Worm (Caenorhabditis elegans): ENCODE measurements around the gene irld-48.

Gene irld-48

ce11 chrII:2922359-2922758 is 33.5 kb upstream of the irld-48 start:
- TF ChIP-seq hrde-1 (tag; optimal IDR thresholded peaks at IDR 0.05; ENCODE audit: borderline replicate concordance) (no peak), cebp-1 (GFP tag; IDR thresholded peaks at IDR 0.05) (no peak), cebp-1 (tag; optimal IDR thresholded peaks at IDR 0.05) (peak; percentile 24), madf-3 (GFP tag; IDR thresholded peaks at IDR 0.05) (0 out of 2 replicates have a peak, but pooled peaks have one; percentile 31), ztf-22 (GFP tag; optimal IDR thresholded peaks at IDR 0.05) (no peak), nhr-80 (tag; optimal IDR thresholded peaks at IDR 0.05) (peak; percentile 63), Y95B8A.8 (GFP tag; IDR thresholded peaks at IDR 0.05) (0 out of 2 replicates have a peak, but pooled peaks have one; percentile 15)

- TF ChIP-seq hsf-1 (GFP tag; IDR thresholded peaks at IDR 0.05) (0 out of 2 replicates have a peak, but pooled peaks have one; percentile 6), sea-2 (GFP tag; IDR thresholded peaks at IDR 0.05) (no peak), bed-1 (GFP tag; IDR thresholded peaks at IDR 0.05) (no peak), mcd-1 (GFP tag; IDR thresholded peaks at IDR 0.05) (0 out of 2 replicates have a peak, but pooled peaks have one; percentile 35), hmg-1.2 (GFP tag; IDR thresholded peaks at IDR 0.05) (peak; percentile 93), Y95B8A.8 (GFP tag; IDR thresholded peaks at IDR 0.05) (0 out of 2 replicates have a peak, but pooled peaks have one; percentile 0), aptf-3 (GFP tag; IDR thresholded peaks at IDR 0.05) (no peak), hmg-20 (GFP tag; IDR thresholded peaks at IDR 0.05) (no peak), bed-2 (GFP tag; IDR thresholded peaks at IDR 0.05) (no peak), ztf-18 (tag; optimal IDR thresholded peaks at IDR 0.05) (no peak), pbrm-1 (GFP tag; IDR thresholded peaks at IDR 0.05) (no peak), ccch-3 (GFP tag; optimal IDR thresholded peaks at IDR 0.05) (no peak), nfyb-1 (GFP tag; IDR thresholded peaks at IDR 0.05) (0 out of 2 replicates have a peak, but pooled peaks have one; percentile 37), Y53G8AR.9 (GFP tag; conservative IDR thresholded peaks at IDR 0.05) (no peak), snpc-4 (GFP tag; optimal IDR thresholded peaks at IDR 0.05) (no peak), snpc-4 (tag; optimal IDR thresholded peaks at IDR 0.05) (no peak), lin-40 (tag; optimal IDR thresholded peaks at IDR 0.05) (no peak), K12H6.12 (tag; optimal IDR thresholded peaks at IDR 0.05) (no peak), nhr-179 (tag; optimal IDR thresholded peaks at IDR 0.05) (no peak), zim-3 (tag; optimal IDR thresholded peaks at IDR 0.05) (no peak), K11D2.4 (GFP tag; IDR thresholded peaks at IDR 0.05) (no peak), F10E7.11 (tag; optimal IDR thresholded peaks at IDR 0.05) (no peak)
Measured at ce11 chrII:2922782-2923181, 33.1 kb upstream of the irld-48 start.

ce11 chrII:2923617-2924016 is 32.2 kb upstream of the irld-48 start, which contains the start of gene ZK355.2:
TSS of gene ZK355.2 (plus strand) at chrII:2923917.
- no peak for TF ChIP-seq attf-5 (GFP tag; optimal IDR thresholded peaks at IDR 0.05)
- TF ChIP-seq attf-3 (GFP tag; conservative IDR thresholded peaks at IDR 0.05) = 0 out of 2 replicates have a peak, but pooled peaks have one; percentile 38
- TF ChIP-seq ceh-91 (GFP tag; IDR thresholded peaks at IDR 0.05) = no peak
- no peak for TF ChIP-seq unc-130 (GFP tag; optimal IDR thresholded peaks at IDR 0.05)
- TF ChIP-seq nhr-80 (tag; optimal IDR thresholded peaks at IDR 0.05) = peak; percentile 16
- TF ChIP-seq egl-18 (GFP tag; IDR thresholded peaks at IDR 0.05) = no peak
- TF ChIP-seq pha-4 (tag; optimal IDR thresholded peaks at IDR 0.05) = no peak

ce11 chrII:2925032-2925431 is 30.8 kb upstream of the irld-48 start:
- TF ChIP-seq bed-2 (GFP tag; IDR thresholded peaks at IDR 0.05) = no peak
- no peak for TF ChIP-seq Y53G8AR.9 (GFP tag; conservative IDR thresholded peaks at IDR 0.05)
- TF ChIP-seq rec-8 (tag; optimal IDR thresholded peaks at IDR 0.05) = no peak
- TF ChIP-seq egrh-3 (GFP tag; IDR thresholded peaks at IDR 0.05) = peak; percentile 61; the same call in 1 of the 2 replicates
- TF ChIP-seq mcd-1 (GFP tag; IDR thresholded peaks at IDR 0.05) = no peak
- TF ChIP-seq F52B5.7 (tag; optimal IDR thresholded peaks at IDR 0.05) = no peak
- TF ChIP-seq unc-62 (GFP tag; optimal IDR thresholded peaks at IDR 0.05) = no peak
- TF ChIP-seq atf-7 (tag; optimal IDR thresholded peaks at IDR 0.05) = no peak
- no peak for TF ChIP-seq snpc-4 (GFP tag; optimal IDR thresholded peaks at IDR 0.05)
- TF ChIP-seq snpc-4 (tag; optimal IDR thresholded peaks at IDR 0.05) = no peak
- TF ChIP-seq hmg-1.2 (GFP tag; IDR thresholded peaks at IDR 0.05) = peak; percentile 67
- TF ChIP-seq sea-2 (GFP tag; IDR thresholded peaks at IDR 0.05) = no peak
- peak; percentile 55; the same call in 1 of the 2 replicates for TF ChIP-seq zfh-2 (GFP tag; conservative IDR thresholded peaks at IDR 0.05)
- no peak for TF ChIP-seq mxl-1 (tag; optimal IDR thresholded peaks at IDR 0.05)
